Fruit fly (Drosophila melanogaster): Measurements from ENCODE around the gene NimB5.

- no peak for TF ChIP-seq Clk (GFP tag; optimal IDR thresholded peaks at IDR 0.05)
- TF ChIP-seq CG7045 (GFP tag; optimal IDR thresholded peaks at IDR 0.05), result no peak
- TF ChIP-seq CG11617 (GFP tag; optimal IDR thresholded peaks at IDR 0.05), result no peak
- no peak for TF ChIP-seq kay (GFP tag; ENCODE audit: borderline replicate concordance)
- no peak for TF ChIP-seq Hr96 (GFP tag; optimal IDR thresholded peaks at IDR 0.05)
- no peak for TF ChIP-seq cnc (optimal IDR thresholded peaks at IDR 0.05)
- no peak for TF ChIP-seq bab1 (GFP tag; optimal IDR thresholded peaks at IDR 0.05)
Measured at dm6 chr2L:13998952-13999351, 29.0 kb downstream of the NimB5 start.

All from whole organism, adult.